Worm (Caenorhabditis elegans): ENCODE results near the gene Y54F10AM.15.

The Y54F10AM.15 gene

DNA sequence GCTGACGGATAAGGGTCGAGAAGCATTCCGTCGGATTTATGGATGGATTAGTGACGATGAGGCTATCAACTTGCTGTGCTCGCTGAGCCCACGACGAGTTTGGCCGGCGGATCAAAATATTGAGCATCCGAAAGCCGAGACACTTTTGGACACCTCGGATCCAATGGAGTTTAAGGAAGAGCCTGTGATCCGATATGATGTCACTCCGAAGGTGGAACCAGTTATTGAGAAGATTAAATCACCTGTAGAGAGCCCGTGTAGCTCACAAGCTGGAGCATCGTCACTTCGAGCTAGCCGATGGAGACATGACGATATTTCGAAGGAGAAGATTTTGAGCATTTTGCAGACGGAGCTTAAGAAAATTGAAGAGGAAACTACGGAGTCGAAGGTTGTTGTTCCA, 12.0 kb upstream of the Y54F10AM.15 start:
- TF ChIP-seq nhr-12 (tag; optimal IDR thresholded peaks at IDR 0.05) (no peak), lin-13 (tag; optimal IDR thresholded peaks at IDR 0.05) (no peak), unc-39 (tag; optimal IDR thresholded peaks at IDR 0.05) (no peak), ceh-83 (GFP tag; optimal IDR thresholded peaks at IDR 0.05) (no peak), nhr-237 (tag; optimal IDR thresholded peaks at IDR 0.05) (no peak), unc-62 (GFP tag; optimal IDR thresholded peaks at IDR 0.05) (no peak), nhr-76 (tag; optimal IDR thresholded peaks at IDR 0.05) (no peak), ham-2 (GFP tag; optimal IDR thresholded peaks at IDR 0.05) (no peak), sem-2 (GFP tag; optimal IDR thresholded peaks at IDR 0.05) (no peak), mep-1 (tag; optimal IDR thresholded peaks at IDR 0.05) (no peak), ces-1 (GFP tag; optimal IDR thresholded peaks at IDR 0.05) (no peak)

ce11 chrIII:2535122-2535521, 6.6 kb upstream of the Y54F10AM.15 start:
- TF ChIP-seq lin-13 (tag; optimal IDR thresholded peaks at IDR 0.05) (no peak), nhr-12 (tag; optimal IDR thresholded peaks at IDR 0.05) (no peak), mep-1 (tag; optimal IDR thresholded peaks at IDR 0.05) (peak; percentile 38), flh-1 (GFP tag; optimal IDR thresholded peaks at IDR 0.05) (no peak), ceh-83 (GFP tag; optimal IDR thresholded peaks at IDR 0.05) (no peak), drap-1 (GFP tag; optimal IDR thresholded peaks at IDR 0.05) (peak; percentile 49), nhr-2 (tag; optimal IDR thresholded peaks at IDR 0.05) (no peak), bed-3 (GFP tag; optimal IDR thresholded peaks at IDR 0.05) (no peak), lsy-2 (tag; optimal IDR thresholded peaks at IDR 0.05) (no peak), nhr-76 (tag; optimal IDR thresholded peaks at IDR 0.05) (no peak), nhr-28 (tag; optimal IDR thresholded peaks at IDR 0.05) (no peak), lin-32 (GFP tag; optimal IDR thresholded peaks at IDR 0.05) (no peak), ces-1 (GFP tag; optimal IDR thresholded peaks at IDR 0.05) (peak; percentile 37), mls-2 (tag; optimal IDR thresholded peaks at IDR 0.05) (peak; percentile 60), unc-120 (tag; optimal IDR thresholded peaks at IDR 0.05; ENCODE audit: poor library complexity, severe bottlenecking) (no peak), sem-2 (GFP tag; optimal IDR thresholded peaks at IDR 0.05) (peak; percentile 35), nhr-237 (tag; optimal IDR thresholded peaks at IDR 0.05) (no peak), M03D4.4 (tag; optimal IDR thresholded peaks at IDR 0.05) (no peak), unc-62 (GFP tag; optimal IDR thresholded peaks at IDR 0.05) (no peak), elt-3 (tag; optimal IDR thresholded peaks at IDR 0.05) (no peak), cnd-1 (tag; optimal IDR thresholded peaks at IDR 0.05) (peak; percentile 89), ztf-11 (tag; optimal IDR thresholded peaks at IDR 0.05) (no peak), sptf-1 (tag; optimal IDR thresholded peaks at IDR 0.05) (peak; percentile 65)

DNA sequence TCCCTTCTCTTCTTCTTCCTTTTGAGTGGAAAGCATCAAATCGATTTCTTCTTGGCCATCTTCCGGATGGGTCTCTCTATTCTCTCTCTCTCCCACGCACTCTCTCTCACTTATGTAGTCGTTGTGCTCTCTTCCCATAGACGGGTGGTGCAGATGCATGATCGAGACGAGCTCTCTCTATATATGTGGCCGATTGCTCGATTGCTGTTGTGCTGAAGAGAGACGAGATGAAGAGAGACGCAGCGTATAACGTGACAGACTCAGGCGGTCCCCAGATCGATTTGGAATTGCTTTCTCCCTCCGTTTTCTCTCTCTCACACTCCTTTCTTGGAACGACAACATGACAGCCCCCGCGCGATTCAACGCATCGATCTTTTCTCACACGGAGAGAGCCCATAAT, 4.2 kb upstream of the Y54F10AM.15 start:
- TF ChIP-seq lin-13 (tag; optimal IDR thresholded peaks at IDR 0.05) = peak; percentile 41
- no peak for TF ChIP-seq drap-1 (GFP tag; optimal IDR thresholded peaks at IDR 0.05)
- no peak for TF ChIP-seq elt-1 (tag; optimal IDR thresholded peaks at IDR 0.05; ENCODE audit: borderline replicate concordance, insufficient read depth)
- peak; percentile 31 for TF ChIP-seq mep-1 (tag; optimal IDR thresholded peaks at IDR 0.05)
- peak; percentile 77 for TF ChIP-seq ces-1 (GFP tag; optimal IDR thresholded peaks at IDR 0.05)
- peak; percentile 35 for TF ChIP-seq cnd-1 (tag; optimal IDR thresholded peaks at IDR 0.05)
- TF ChIP-seq mls-2 (tag; optimal IDR thresholded peaks at IDR 0.05) = peak; percentile 55
- TF ChIP-seq ceh-39 (tag; optimal IDR thresholded peaks at IDR 0.05) = peak; percentile 34
- TF ChIP-seq snpc-4 (tag; optimal IDR thresholded peaks at IDR 0.05) = no peak
- TF ChIP-seq ztf-11 (tag; optimal IDR thresholded peaks at IDR 0.05) = peak; percentile 68
- TF ChIP-seq unc-62 (GFP tag; optimal IDR thresholded peaks at IDR 0.05) = peak; percentile 66
- TF ChIP-seq ham-2 (GFP tag; optimal IDR thresholded peaks at IDR 0.05) = no peak
- TF ChIP-seq blmp-1 (tag; optimal IDR thresholded peaks at IDR 0.05) = no peak
- no peak for TF ChIP-seq zip-8 (tag; optimal IDR thresholded peaks at IDR 0.05)
- no peak for TF ChIP-seq bed-3 (GFP tag; optimal IDR thresholded peaks at IDR 0.05)
- no peak for TF ChIP-seq ceh-83 (GFP tag; optimal IDR thresholded peaks at IDR 0.05)

- TF ChIP-seq elt-1 (tag; optimal IDR thresholded peaks at IDR 0.05; ENCODE audit: borderline replicate concordance, insufficient read depth) = no peak
- no peak for TF ChIP-seq flh-1 (GFP tag; optimal IDR thresholded peaks at IDR 0.05)
- TF ChIP-seq snpc-4 (tag; optimal IDR thresholded peaks at IDR 0.05) = no peak
- TF ChIP-seq pha-4 (tag; optimal IDR thresholded peaks at IDR 0.05) = no peak
- TF ChIP-seq mep-1 (tag; optimal IDR thresholded peaks at IDR 0.05) = no peak
- TF ChIP-seq blmp-1 (tag; optimal IDR thresholded peaks at IDR 0.05) = no peak
- TF ChIP-seq lsy-2 (tag; optimal IDR thresholded peaks at IDR 0.05) = no peak
- no peak for TF ChIP-seq mls-2 (tag; optimal IDR thresholded peaks at IDR 0.05)
- TF ChIP-seq lin-13 (tag; optimal IDR thresholded peaks at IDR 0.05) = no peak
- no peak for TF ChIP-seq mab-5 (tag; optimal IDR thresholded peaks at IDR 0.05)
- no peak for TF ChIP-seq nhr-237 (tag; optimal IDR thresholded peaks at IDR 0.05)
- TF ChIP-seq sem-2 (GFP tag; optimal IDR thresholded peaks at IDR 0.05) = no peak
- no peak for TF ChIP-seq ceh-83 (GFP tag; optimal IDR thresholded peaks at IDR 0.05)
- no peak for TF ChIP-seq unc-62 (GFP tag; optimal IDR thresholded peaks at IDR 0.05)
- no peak for TF ChIP-seq ceh-39 (tag; optimal IDR thresholded peaks at IDR 0.05)
- no peak for TF ChIP-seq ztf-11 (tag; optimal IDR thresholded peaks at IDR 0.05)
These were observed 1.8 kb upstream of the Y54F10AM.15 start, which contains the start of gene cone-1 for ce11 chrIII:2530313-2530712. TSS of gene cone-1 (plus strand) at chrIII:2530613.
